Worm (Caenorhabditis elegans) whole organism, L1 larva: ENCODE data around the gene zip-5.

Source experiments
- C04F5.9 ChIP-seq: sonication (generic microtip); optimal IDR thresholded peaks from 2 replicates; lab custom pipeline; 2016; ENCODE audit warnings: missing genetic modification characterization, missing compliant biosample characterization
- ceh-63 ChIP-seq: fragments of 200-800 bp; sonication (Bioruptor generic); optimal IDR thresholded peaks from 2 replicates; lab custom pipeline; 2018; ENCODE audit warnings: mild to moderate bottlenecking, missing genetic modification characterization, missing compliant biosample characterization
- ceh-8 ChIP-seq: fragments of 200-800 bp; sonication (Bioruptor generic); optimal IDR thresholded peaks from 2 replicates; lab custom pipeline; 2018; ENCODE audit warnings: mild to moderate bottlenecking, missing genetic modification characterization, moderate library complexity, missing compliant biosample characterization
- dpl-1 ChIP-seq, 3 experiments: fragments of 150-350 bp in 2 of 3; sonication (generic microtip) in 1 of 3; optimal IDR thresholded peaks; 2 replicates each; lab custom pipeline; 2014 to 2017; ENCODE audit warnings: missing biosample characterization in 3 of 3, missing genetic modification characterization in 3 of 3, missing genetic modification reagents in 3 of 3
- egl-27 ChIP-seq, 2 experiments: fragments of 150-350 bp in 1 of 2; sonication (generic microtip); optimal IDR thresholded peaks; 3 replicates each; lab custom pipeline; 2017 to 2018; ENCODE audit warnings: missing biosample characterization in 2 of 2, missing genetic modification characterization in 2 of 2, missing genetic modification reagents in 2 of 2
- ets-5 ChIP-seq: fragments of 200-800 bp; sonication (Bioruptor generic); IDR thresholded peaks from 2 replicates; pipeline ENCODE4 v1.3.6; 2022; ENCODE audit warnings: missing genetic modification characterization, missing compliant biosample characterization
- fkh-10 ChIP-seq: sonication (generic microtip); optimal IDR thresholded peaks from 2 replicates; lab custom pipeline; 2017; ENCODE audit warnings: missing biosample characterization, missing genetic modification reagents, missing genetic modification characterization
- hlh-17 ChIP-seq: fragments of 200-800 bp; sonication (Bioruptor generic); optimal IDR thresholded peaks from 2 replicates; lab custom pipeline; 2018; ENCODE audit warnings: missing genetic modification characterization, mild to moderate bottlenecking, missing compliant biosample characterization, moderate library complexity, borderline replicate concordance
- hlh-4 ChIP-seq: sonication (generic microtip); optimal IDR thresholded peaks from 2 replicates; lab custom pipeline; 2016; ENCODE audit warnings: mild to moderate bottlenecking, missing genetic modification characterization, missing compliant biosample characterization
- hpl-2 ChIP-seq: fragments of 150-350 bp; optimal IDR thresholded peaks from 2 replicates; lab custom pipeline; 2014; ENCODE audit warnings: missing biosample characterization, missing genetic modification reagents, missing genetic modification characterization
- irx-1 ChIP-seq: sonication (generic microtip); optimal IDR thresholded peaks from 2 replicates; lab custom pipeline; 2016; ENCODE audit warnings: missing genetic modification characterization, missing compliant biosample characterization
- lin-14 ChIP-seq: fragments of 200-800 bp; sonication (Bioruptor generic); optimal IDR thresholded peaks from 2 replicates; lab custom pipeline; 2018; ENCODE audit warnings: mild to moderate bottlenecking, missing genetic modification characterization, moderate library complexity, missing compliant biosample characterization
- lin-15B ChIP-seq: fragments of 150-350 bp; sonication (generic microtip); optimal IDR thresholded peaks from 3 replicates; lab custom pipeline; 2014; ENCODE audit warnings: missing biosample characterization, missing genetic modification characterization
- lin-39 ChIP-seq: fragments of 150-350 bp; optimal IDR thresholded peaks from 2 replicates; lab custom pipeline; 2014; ENCODE audit warnings: missing biosample characterization, missing genetic modification reagents, missing genetic modification characterization
- lir-3 ChIP-seq: sonication (generic microtip); optimal IDR thresholded peaks from 2 replicates; lab custom pipeline; 2016; ENCODE audit warnings: mild to moderate bottlenecking, missing genetic modification characterization, moderate library complexity, missing compliant biosample characterization; ENCODE audit not compliant: poor library complexity
- lsy-2 ChIP-seq, 2 experiments: fragments of 150-350 bp; optimal IDR thresholded peaks; 2 replicates each; lab custom pipeline; 2014; ENCODE audit warnings: missing biosample characterization in 2 of 2, missing genetic modification characterization in 2 of 2
- mdl-1 ChIP-seq, 2 experiments: fragments of 150-350 bp; optimal IDR thresholded peaks; 2 replicates each; lab custom pipeline; 2014 to 2017; ENCODE audit warnings: missing biosample characterization in 2 of 2, missing genetic modification characterization in 2 of 2, inconsistent platforms in 1 of 2
- mef-2 ChIP-seq: fragments of 150-350 bp; optimal IDR thresholded peaks from 2 replicates; lab custom pipeline; 2014; ENCODE audit warnings: missing biosample characterization, missing genetic modification characterization
- mep-1 ChIP-seq: fragments of 150-350 bp; optimal IDR thresholded peaks from 2 replicates; lab custom pipeline; 2014; ENCODE audit warnings: missing biosample characterization, missing genetic modification characterization
- nhr-19 ChIP-seq: fragments of 200-800 bp; sonication (Bioruptor generic); conservative IDR thresholded peaks from 2 replicates; pipeline ENCODE4 v1.3.6; 2022; ENCODE audit warnings: missing genetic modification characterization, missing compliant biosample characterization
- nhr-237 ChIP-seq: fragments of 150-350 bp; optimal IDR thresholded peaks from 2 replicates; lab custom pipeline; 2014; ENCODE audit warnings: missing biosample characterization, missing genetic modification characterization
- nhr-47 ChIP-seq: sonication (generic microtip); optimal IDR thresholded peaks from 2 replicates; lab custom pipeline; 2016; ENCODE audit warnings: mild to moderate bottlenecking, missing genetic modification characterization, moderate library complexity, missing compliant biosample characterization
- nhr-71 ChIP-seq: sonication (generic microtip); optimal IDR thresholded peaks from 2 replicates; lab custom pipeline; 2016; ENCODE audit warnings: mild to moderate bottlenecking, missing genetic modification characterization, moderate library complexity, missing compliant biosample characterization
- nhr-84 ChIP-seq: sonication (generic microtip); optimal IDR thresholded peaks from 2 replicates; lab custom pipeline; 2017; ENCODE audit warnings: missing biosample characterization, missing genetic modification characterization
- nhr-85 ChIP-seq: sonication (generic microtip); peaks from one replicate; lab custom pipeline; 2016; ENCODE audit warnings: missing genetic modification characterization, inconsistent platforms, missing compliant biosample characterization
- nhr-90 ChIP-seq: sonication (generic microtip); optimal IDR thresholded peaks from 2 replicates; lab custom pipeline; 2016; ENCODE audit warnings: mild to moderate bottlenecking, missing genetic modification characterization, missing compliant biosample characterization; ENCODE audit not compliant: poor library complexity
- pag-3 ChIP-seq: sonication (generic microtip); optimal IDR thresholded peaks from 2 replicates; lab custom pipeline; 2017; ENCODE audit warnings: missing genetic modification characterization, mild to moderate bottlenecking, missing compliant biosample characterization, antibody characterized with exemption, borderline replicate concordance; ENCODE audit not compliant: insufficient read depth
- rnt-1 ChIP-seq: sonication (generic microtip); optimal IDR thresholded peaks from 2 replicates; lab custom pipeline; 2016; ENCODE audit warnings: mild to moderate bottlenecking, missing genetic modification characterization, moderate library complexity, missing compliant biosample characterization
- snu-23 ChIP-seq: sonication (generic microtip); optimal IDR thresholded peaks from 2 replicates; lab custom pipeline; 2016; ENCODE audit warnings: missing genetic modification characterization, missing compliant biosample characterization
- sox-4 ChIP-seq: sonication (generic microtip); optimal IDR thresholded peaks from 2 replicates; lab custom pipeline; 2016; ENCODE audit warnings: missing genetic modification characterization, missing compliant biosample characterization
- sup-37 ChIP-seq: fragments of 200-800 bp; sonication (Bioruptor generic); optimal IDR thresholded peaks from 2 replicates; lab custom pipeline; 2018; ENCODE audit warnings: mild to moderate bottlenecking, missing genetic modification characterization, missing compliant biosample characterization
- tbx-2 ChIP-seq: sonication (generic microtip); optimal IDR thresholded peaks from 2 replicates; lab custom pipeline; 2016; ENCODE audit warnings: missing genetic modification characterization, missing compliant biosample characterization
- unc-30 ChIP-seq: sonication (generic microtip); optimal IDR thresholded peaks from 2 replicates; lab custom pipeline; 2017; ENCODE audit warnings: missing biosample characterization, missing genetic modification characterization
- unc-86 ChIP-seq: sonication (generic microtip); optimal IDR thresholded peaks from 2 replicates; lab custom pipeline; 2016; ENCODE audit warnings: missing genetic modification characterization, missing compliant biosample characterization
- vab-15 ChIP-seq: sonication (generic microtip); optimal IDR thresholded peaks from 2 replicates; lab custom pipeline; 2017; ENCODE audit warnings: missing genotype, mild to moderate bottlenecking, missing genetic modification characterization, missing compliant biosample characterization
- zip-4 ChIP-seq: fragments of 200-800 bp; sonication (Bioruptor generic); optimal IDR thresholded peaks from 2 replicates; lab custom pipeline; 2018; ENCODE audit warnings: mild to moderate bottlenecking, missing genetic modification characterization, moderate library complexity, missing compliant biosample characterization
- ztf-11 ChIP-seq, 2 experiments: sonication (generic microtip); optimal IDR thresholded peaks; 2 replicates each; lab custom pipeline; 2016 to 2017; ENCODE audit warnings: missing genetic modification characterization in 2 of 2, missing biosample characterization in 1 of 2, missing compliant biosample characterization in 1 of 2

zip-5 gene

DNA sequence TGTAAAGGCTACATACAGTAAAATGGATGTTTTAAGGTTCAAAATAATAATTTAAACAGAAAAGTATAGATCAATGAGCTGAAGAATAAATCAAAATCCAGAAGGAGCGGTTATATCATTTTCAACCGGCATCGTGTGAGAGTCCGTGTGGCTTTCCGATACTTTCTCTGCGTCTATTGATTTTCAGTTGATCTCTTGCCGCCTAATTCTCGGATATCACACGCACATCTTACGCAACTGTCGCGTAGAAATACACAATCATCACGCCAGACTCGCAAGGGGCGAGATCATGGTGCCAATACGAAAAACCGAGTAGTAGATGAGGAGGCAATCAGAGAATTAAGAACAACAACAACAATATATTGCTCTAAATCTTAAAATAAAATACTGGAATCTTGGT lies 24.5 kb downstream of the zip-5 start:
- TF ChIP-seq nhr-90 = no peak
- peak; percentile 68 for TF ChIP-seq rnt-1 (tag; lab: Kevin White, UChicago)
- no peak for TF ChIP-seq hlh-4
- TF ChIP-seq nhr-71 (tag; lab: Kevin White, UChicago) = peak; percentile 53
- no peak for TF ChIP-seq tbx-2
- no peak for TF ChIP-seq ets-5
- TF ChIP-seq egl-27 (tag; optimal IDR thresholded peaks at IDR 0.05; lab: Kevin White, UChicago) = no peak
- TF ChIP-seq pag-3 = peak; percentile 58
- TF ChIP-seq vab-15 (tag; lab: Kevin White, UChicago) = no peak
- TF ChIP-seq lsy-2 (tag; optimal IDR thresholded peaks at IDR 0.05; lab: Kevin White, UChicago) = peak in 1 of 2 experiments; percentile 7
- 0 out of 2 replicates have a peak, but pooled peaks have one; percentile 10 for TF ChIP-seq nhr-19
- no peak for TF ChIP-seq nhr-85
- no peak for TF ChIP-seq dpl-1 (GFP tag; optimal IDR thresholded peaks at IDR 0.05; lab: Kevin White, UChicago)
- TF ChIP-seq nhr-237 (tag; lab: Kevin White, UChicago) = no peak
- TF ChIP-seq lin-14 (GFP tag; lab: Kevin White, UChicago) = peak; percentile 48
- no peak for TF ChIP-seq nhr-84
- no peak for TF ChIP-seq nhr-47
- TF ChIP-seq lir-3 (tag; lab: Kevin White, UChicago) = no peak
- no peak for TF ChIP-seq zip-4 (GFP tag; lab: Kevin White, UChicago)
- TF ChIP-seq mef-2 = no peak
- TF ChIP-seq mdl-1 (tag; optimal IDR thresholded peaks at IDR 0.05; lab: Kevin White, UChicago) = no peak
- peak; percentile 25 for TF ChIP-seq snu-23 (GFP tag; lab: Kevin White, UChicago)
- TF ChIP-seq ceh-8 (GFP tag; lab: Kevin White, UChicago) = no peak
- TF ChIP-seq unc-30 (tag; lab: Kevin White, UChicago) = no peak

DNA sequence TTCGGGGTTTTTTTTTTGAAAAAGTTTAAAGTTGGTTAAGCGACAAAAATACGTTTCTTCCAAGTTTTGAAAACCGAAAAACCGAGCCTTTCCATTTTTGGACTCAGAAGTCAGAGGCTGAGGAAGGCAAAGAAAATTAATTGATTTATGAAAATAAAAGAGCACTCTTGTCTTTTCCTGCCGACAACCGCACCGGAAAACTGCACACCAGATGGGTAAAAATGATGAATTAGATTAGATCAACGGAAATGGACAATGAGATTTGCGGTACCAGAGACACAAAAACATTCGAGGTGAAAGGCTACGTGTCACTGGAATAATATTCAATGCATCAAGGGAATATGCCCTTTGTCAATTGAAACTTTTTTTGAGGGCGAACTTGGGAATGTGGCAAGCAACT lies 30.2 kb downstream of the zip-5 start:
- no peak for TF ChIP-seq lir-3 (tag; lab: Kevin White, UChicago)
- no peak for TF ChIP-seq C04F5.9 (tag; lab: Kevin White, UChicago)
- no peak for TF ChIP-seq nhr-71 (tag; lab: Kevin White, UChicago)
- TF ChIP-seq hlh-17 = no peak
- no peak for TF ChIP-seq lin-39 (tag; lab: Kevin White, UChicago)
- TF ChIP-seq sup-37 (GFP tag; lab: Kevin White, UChicago) = no peak
- TF ChIP-seq hlh-4 = no peak
- no peak for TF ChIP-seq ceh-63 (GFP tag; lab: Kevin White, UChicago)

DNA sequence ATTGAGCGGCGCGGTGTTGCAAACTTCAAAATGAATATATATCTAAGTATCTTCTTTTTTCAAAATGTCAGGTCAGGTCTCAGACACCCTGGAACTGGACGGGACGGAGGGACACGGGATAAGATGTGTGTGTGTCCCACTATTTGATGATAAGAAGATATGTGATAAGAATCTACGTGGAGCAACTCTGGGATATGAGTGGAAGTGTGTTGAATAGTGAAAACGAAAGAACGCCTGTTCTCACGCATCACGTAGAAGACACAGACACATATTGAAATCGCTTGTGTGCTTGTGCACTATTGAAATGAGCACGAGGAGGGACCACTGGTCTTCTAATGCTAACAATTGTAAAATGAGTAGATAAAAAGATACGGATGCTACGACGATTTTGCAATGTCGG lies 31.5 kb downstream of the zip-5 start, which contains the start of gene uig-1:
Gene uig-1 (minus strand): TSS at position 120 of the 400 bp plus-strand sequence.
- TF ChIP-seq lin-14 (GFP tag; lab: Kevin White, UChicago) (peak; percentile 75), nhr-71 (tag; lab: Kevin White, UChicago) (no peak)

DNA sequence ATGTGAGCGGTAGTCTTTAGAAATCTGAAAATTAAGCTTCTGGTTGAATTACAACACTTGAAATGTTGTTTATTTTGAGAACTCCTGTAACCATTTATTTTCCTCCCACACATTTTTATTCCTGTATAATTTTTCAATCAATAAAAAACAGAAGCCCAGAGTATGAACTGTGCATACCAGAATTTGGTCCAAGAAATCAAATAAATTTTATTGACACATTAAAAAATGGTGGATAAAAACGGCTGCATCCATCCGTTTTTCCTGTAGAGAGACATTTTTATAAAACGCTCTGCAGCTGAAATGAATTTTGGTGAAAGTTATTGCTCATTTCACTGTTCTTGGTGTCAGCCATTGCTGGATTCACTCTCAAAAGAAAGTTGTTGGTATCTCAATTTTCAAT lies 32.9 kb downstream of the zip-5 start, which contains the start of gene C26E1.1:
Gene C26E1.1 (plus strand): TSS at position 301 of the 400 bp plus-strand sequence.
- TF ChIP-seq snu-23 (GFP tag; lab: Kevin White, UChicago) (no peak), egl-27 (tag; optimal IDR thresholded peaks at IDR 0.05; lab: Kevin White, UChicago) (no peak), irx-1 (tag; lab: Kevin White, UChicago) (no peak), ets-5 (no peak), ztf-11 (tag; optimal IDR thresholded peaks at IDR 0.05; lab: Kevin White, UChicago) (no peak), nhr-47 (no peak), lin-15B (no peak), sox-4 (tag; lab: Kevin White, UChicago) (no peak), hpl-2 (no peak), fkh-10 (GFP tag; lab: Kevin White, UChicago) (no peak), hlh-17 (no peak), mep-1 (tag; lab: Kevin White, UChicago) (no peak), unc-86 (tag; lab: Kevin White, UChicago) (no peak), mdl-1 (tag; optimal IDR thresholded peaks at IDR 0.05; lab: Kevin White, UChicago) (no peak), vab-15 (tag; lab: Kevin White, UChicago) (no peak), hlh-4 (no peak), mef-2 (no peak), lsy-2 (tag; optimal IDR thresholded peaks at IDR 0.05; lab: Kevin White, UChicago) (no peak)
